Fruit fly (Drosophila melanogaster) whole organism, embryonic: ENCODE results near the gene Plc21C.
A peak's percentile ranks its signal among the peaks of the same experiment; 100 is the strongest.

Experiments
- Aef1 ChIP-seq: fragments of 200-800 bp; sonication (Bioruptor generic); IDR thresholded peaks from 3 replicates; pipeline ENCODE4 v1.3.6; 2022; ENCODE audit warnings: missing biosample characterization, missing genetic modification characterization
- Antp ChIP-seq: fragments of 200-800 bp; sonication (Bioruptor generic); optimal IDR thresholded peaks from 3 replicates; lab custom pipeline; 2016; ENCODE audit warnings: missing biosample characterization, missing genetic modification characterization
- Awh ChIP-seq: fragments of 200-800 bp; sonication (Bioruptor generic); IDR thresholded peaks from 2 replicates; pipeline ENCODE4, ENCODE4 v1.3.6; 2022; ENCODE audit warnings: missing biosample characterization, missing genetic modification characterization
- Bdp1 ChIP-seq: fragments of 200-800 bp; sonication (Bioruptor generic); optimal IDR thresholded peaks from 3 replicates; lab custom pipeline; 2016; ENCODE audit warnings: missing biosample characterization, missing genetic modification characterization
- CG10147 ChIP-seq: fragments of 200-800 bp; sonication (Bioruptor generic); optimal IDR thresholded peaks from 2 replicates; lab custom pipeline; 2019; ENCODE audit warnings: missing biosample characterization, mild to moderate bottlenecking, missing genetic modification characterization, moderate library complexity
- CG10979 ChIP-seq: fragments of 200-800 bp; sonication (Bioruptor generic); optimal IDR thresholded peaks from 2 replicates; lab custom pipeline; 2018; ENCODE audit warnings: missing biosample characterization, mild to moderate bottlenecking, missing genetic modification characterization, moderate library complexity
- CG11504 ChIP-seq: fragments of 200-800 bp; sonication (Bioruptor generic); optimal IDR thresholded peaks from 3 replicates; lab custom pipeline; 2019; ENCODE audit warnings: missing biosample characterization, mild to moderate bottlenecking, missing genetic modification characterization, moderate library complexity
- CG18599 ChIP-seq: fragments of 200-800 bp; sonication (Bioruptor generic); optimal IDR thresholded peaks from 3 replicates; lab custom pipeline; 2017; ENCODE audit warnings: missing biosample characterization, missing genetic modification characterization, mild to moderate bottlenecking, moderate library complexity, missing genetic modification reagents
- CG18619 ChIP-seq: fragments of 200-800 bp; sonication (Bioruptor generic); optimal IDR thresholded peaks from 3 replicates; lab custom pipeline; 2017; ENCODE audit warnings: missing biosample characterization, mild to moderate bottlenecking, missing genetic modification characterization
- CG2120 ChIP-seq: fragments of 200-800 bp; sonication (Bioruptor generic); optimal IDR thresholded peaks from 3 replicates; lab custom pipeline; 2016; ENCODE audit warnings: missing biosample characterization, missing genetic modification characterization
- CG3847 ChIP-seq: fragments of 200-800 bp; sonication (Bioruptor generic); IDR thresholded peaks from 2 replicates; pipeline ENCODE4 v1.3.6; 2022; ENCODE audit warnings: missing biosample characterization, missing genetic modification characterization
- CG4404 ChIP-seq: fragments of 200-800 bp; sonication (Bioruptor generic); IDR thresholded peaks from 2 replicates; pipeline ENCODE4 v1.3.6; 2022; ENCODE audit warnings: missing biosample characterization, missing genetic modification characterization
- CG5180 ChIP-seq: fragments of 200-800 bp; sonication (Bioruptor generic); optimal IDR thresholded peaks from 3 replicates; lab custom pipeline; 2017; ENCODE audit warnings: missing biosample characterization, missing genetic modification characterization, mild to moderate bottlenecking, moderate library complexity, missing genetic modification reagents
- CG6175 ChIP-seq: fragments of 200-800 bp; sonication (Bioruptor generic); IDR thresholded peaks from 3 replicates; pipeline ENCODE4 v1.3.6; 2022; ENCODE audit warnings: missing biosample characterization, missing genetic modification characterization
- CG7271 ChIP-seq: fragments of 200-800 bp; sonication (Bioruptor generic); optimal IDR thresholded peaks from 2 replicates; lab custom pipeline; 2018; ENCODE audit warnings: missing biosample characterization, mild to moderate bottlenecking, missing genetic modification characterization, moderate library complexity
- CG7786 ChIP-seq: fragments of 200-800 bp; sonication (Bioruptor generic); optimal IDR thresholded peaks from 2 replicates; lab custom pipeline; 2016; ENCODE audit warnings: missing biosample characterization, missing genetic modification characterization
- CG7987 ChIP-seq: fragments of 200-800 bp; sonication (Bioruptor generic); optimal IDR thresholded peaks from 2 replicates; lab custom pipeline; 2018; ENCODE audit warnings: missing biosample characterization, mild to moderate bottlenecking, missing genetic modification characterization, moderate library complexity
- CG8388 ChIP-seq: fragments of 200-800 bp; sonication (Bioruptor generic); optimal IDR thresholded peaks from 2 replicates; lab custom pipeline; 2019; ENCODE audit warnings: missing biosample characterization, mild to moderate bottlenecking, missing genetic modification characterization, moderate library complexity
- CG8765 ChIP-seq: fragments of 200-800 bp; sonication (Bioruptor generic); IDR thresholded peaks from 2 replicates; pipeline ENCODE4 v1.3.6; 2022; ENCODE audit warnings: missing biosample characterization, missing genetic modification characterization
- Dek ChIP-seq: fragments of 200-800 bp; sonication (Bioruptor generic); optimal IDR thresholded peaks from 3 replicates; lab custom pipeline; 2019; ENCODE audit warnings: missing biosample characterization, mild to moderate bottlenecking, missing genetic modification characterization, moderate library complexity
- Eip74EF ChIP-seq, 2 experiments: fragments of 200-800 bp in 1 of 2; fragments of >200 bp in 1 of 2; sonication (Bioruptor generic) in 1 of 2; optimal IDR thresholded peaks; 2 replicates each; lab custom pipeline; 2017 to 2019; ENCODE audit warnings: missing biosample characterization in 2 of 2, missing genetic modification characterization in 2 of 2, mild to moderate bottlenecking in 1 of 2, moderate library complexity in 1 of 2
- HmgZ ChIP-seq: fragments of 200-800 bp; sonication (Bioruptor generic); optimal IDR thresholded peaks from 2 replicates; lab custom pipeline; 2018; ENCODE audit warnings: missing biosample characterization, mild to moderate bottlenecking, missing genetic modification characterization
- Hr51 ChIP-seq, 2 experiments: fragments of 200-800 bp; sonication (Bioruptor generic); optimal IDR thresholded peaks; 2 replicates in 1 of 2; 3 replicates in 1 of 2; lab custom pipeline; 2016 to 2018; ENCODE audit warnings: missing biosample characterization in 2 of 2, missing genetic modification characterization in 2 of 2, mild to moderate bottlenecking in 1 of 2, moderate library complexity in 1 of 2
- Med ChIP-seq: fragments of 200-800 bp; sonication (Bioruptor generic); peaks from one replicate; lab custom pipeline; 2016; ENCODE audit warnings: missing biosample characterization, missing genetic modification characterization, mild to moderate bottlenecking, inconsistent platforms, moderate library complexity
- NFAT ChIP-seq: fragments of 200-800 bp; sonication (Bioruptor generic); IDR thresholded peaks from 2 replicates; pipeline ENCODE4 v1.3.6; 2022; ENCODE audit warnings: missing biosample characterization, missing genetic modification characterization
- Nf-YB ChIP-seq: fragments of 200-800 bp; sonication (Bioruptor generic); optimal IDR thresholded peaks from 3 replicates; lab custom pipeline; 2019; ENCODE audit warnings: missing biosample characterization, mild to moderate bottlenecking, missing genetic modification characterization, moderate library complexity
- Ravus ChIP-seq: fragments of 200-800 bp; sonication (Bioruptor generic); IDR thresholded peaks from 2 replicates; pipeline ENCODE4 v1.3.6; 2022; ENCODE audit warnings: missing biosample characterization, missing genetic modification characterization
- Rfx ChIP-seq: fragments of 200-800 bp; sonication (Bioruptor generic); IDR thresholded peaks from 2 replicates; pipeline ENCODE4 v1.3.6; 2022; ENCODE audit warnings: missing biosample characterization, missing genetic modification characterization
- Side ChIP-seq: fragments of 200-800 bp; sonication (Bioruptor generic); optimal IDR thresholded peaks from 2 replicates; lab custom pipeline; 2016; ENCODE audit warnings: missing biosample characterization, missing genetic modification characterization
- Sry-δ ChIP-seq: fragments of 200-800 bp; sonication (Bioruptor generic); optimal IDR thresholded peaks from 2 replicates; lab custom pipeline; 2016; ENCODE audit warnings: missing biosample characterization, missing genetic modification characterization
- Ssrp ChIP-seq: fragments of 200-800 bp; sonication (Bioruptor generic); optimal IDR thresholded peaks from 2 replicates; lab custom pipeline; 2018; ENCODE audit warnings: missing biosample characterization, mild to moderate bottlenecking, missing genetic modification characterization, moderate library complexity
- Usf ChIP-seq: fragments of 200-800 bp; sonication (Bioruptor generic); optimal IDR thresholded peaks from 2 replicates; lab custom pipeline; 2017; ENCODE audit warnings: missing genotype, missing biosample characterization, missing genetic modification characterization
- ara ChIP-seq: fragments of 200-800 bp; sonication (Bioruptor generic); IDR thresholded peaks from 2 replicates; pipeline ENCODE4 v1.3.6; 2022; ENCODE audit warnings: missing biosample characterization, missing genetic modification characterization
- ase ChIP-seq: fragments of 200-800 bp; sonication (Bioruptor generic); IDR thresholded peaks from 3 replicates; pipeline ENCODE4 v1.3.6; 2022; ENCODE audit warnings: missing biosample characterization, missing genetic modification characterization
- corto ChIP-seq: fragments of 200-800 bp; sonication (Bioruptor generic); optimal IDR thresholded peaks from 2 replicates; lab custom pipeline; 2016; ENCODE audit warnings: missing biosample characterization, mild to moderate bottlenecking, missing genetic modification characterization, moderate library complexity
- eyg ChIP-seq: fragments of 200-800 bp; sonication (Bioruptor generic); optimal IDR thresholded peaks from 3 replicates; lab custom pipeline; 2016; ENCODE audit warnings: missing biosample characterization, missing genetic modification characterization
- ftz-f1 ChIP-seq: fragments of 200-800 bp; sonication (Bioruptor generic); optimal IDR thresholded peaks from 2 replicates; lab custom pipeline; 2016; ENCODE audit warnings: missing biosample characterization, missing genetic modification characterization
- fu2 ChIP-seq: fragments of 200-800 bp; sonication (Bioruptor generic); optimal IDR thresholded peaks from 2 replicates; lab custom pipeline; 2016; ENCODE audit warnings: missing biosample characterization, missing genetic modification characterization
- hb ChIP-seq: fragments of 200-800 bp; sonication (Bioruptor generic); IDR thresholded peaks from 3 replicates; pipeline ENCODE4 v1.3.6; 2022; ENCODE audit warnings: missing biosample characterization, missing genetic modification characterization; ENCODE audit not compliant: partially characterized antibody
- insv ChIP-seq, 2 experiments: fragments of 200-800 bp; sonication (Bioruptor generic); optimal IDR thresholded peaks; 3 replicates each; lab custom pipeline; 2016 to 2018; ENCODE audit warnings: missing biosample characterization in 2 of 2, missing genetic modification characterization in 2 of 2
- kni ChIP-seq: fragments of 200-800 bp; sonication (Bioruptor generic); optimal IDR thresholded peaks from 3 replicates; lab custom pipeline; 2017; ENCODE audit warnings: mild to moderate bottlenecking, missing biosample characterization, missing genetic modification reagents, missing genetic modification characterization
- lola ChIP-seq, 3 experiments: fragments of >200 bp in 2 of 3; fragments of 200-800 bp in 1 of 3; sonication (Bioruptor generic) in 1 of 3; optimal IDR thresholded peaks; 2 replicates each; lab custom pipeline; 2017 to 2019; ENCODE audit warnings: missing biosample characterization in 3 of 3, missing genetic modification characterization in 3 of 3, mild to moderate bottlenecking in 1 of 3, moderate library complexity in 1 of 3
- lov ChIP-seq, 2 experiments: fragments of 200-800 bp in 1 of 2; fragments of >200 bp in 1 of 2; sonication (Bioruptor generic) in 1 of 2; IDR thresholded peaks in 1 of 2; optimal IDR thresholded peaks in 1 of 2; 2 replicates in 1 of 2; 3 replicates in 1 of 2; pipeline versions ENCODE4 v1.3.6 to Lab custom; 2017 to 2022; ENCODE audit warnings: missing biosample characterization in 1 of 2, missing genetic modification characterization in 1 of 2
- nerfin-1 ChIP-seq: fragments of 200-800 bp; sonication (Bioruptor generic); optimal IDR thresholded peaks from 3 replicates; lab custom pipeline; 2019; ENCODE audit warnings: missing biosample characterization, mild to moderate bottlenecking, missing genetic modification characterization, moderate library complexity
- sens ChIP-seq: fragments of 200-800 bp; sonication (Bioruptor generic); peaks from one replicate; lab custom pipeline; 2016; ENCODE audit warnings: missing biosample characterization, missing genetic modification characterization
- sisA ChIP-seq: fragments of 200-800 bp; sonication (Bioruptor generic); IDR thresholded peaks from 2 replicates; pipeline ENCODE4 v1.3.6; 2022; ENCODE audit warnings: missing biosample characterization, missing genetic modification characterization
- sr ChIP-seq: fragments of 200-800 bp; sonication (Bioruptor generic); IDR thresholded peaks from 3 replicates; pipeline ENCODE4 v1.3.6; 2022; ENCODE audit warnings: missing biosample characterization, missing genetic modification characterization
- usp ChIP-seq: fragments of >200 bp; optimal IDR thresholded peaks from 2 replicates; lab custom pipeline; 2017; ENCODE audit warnings: missing biosample characterization, missing genetic modification characterization
- vvl ChIP-seq: fragments of 200-800 bp; sonication (Bioruptor generic); IDR thresholded peaks from 2 replicates; pipeline ENCODE4 v1.3.6; 2022; ENCODE audit warnings: missing biosample characterization, missing genetic modification characterization
- zen ChIP-seq: fragments of 200-800 bp; sonication (Bioruptor generic); optimal IDR thresholded peaks from 3 replicates; lab custom pipeline; 2018; ENCODE audit warnings: missing biosample characterization, mild to moderate bottlenecking, missing genetic modification characterization, moderate library complexity

Plc21C gene

DNA sequence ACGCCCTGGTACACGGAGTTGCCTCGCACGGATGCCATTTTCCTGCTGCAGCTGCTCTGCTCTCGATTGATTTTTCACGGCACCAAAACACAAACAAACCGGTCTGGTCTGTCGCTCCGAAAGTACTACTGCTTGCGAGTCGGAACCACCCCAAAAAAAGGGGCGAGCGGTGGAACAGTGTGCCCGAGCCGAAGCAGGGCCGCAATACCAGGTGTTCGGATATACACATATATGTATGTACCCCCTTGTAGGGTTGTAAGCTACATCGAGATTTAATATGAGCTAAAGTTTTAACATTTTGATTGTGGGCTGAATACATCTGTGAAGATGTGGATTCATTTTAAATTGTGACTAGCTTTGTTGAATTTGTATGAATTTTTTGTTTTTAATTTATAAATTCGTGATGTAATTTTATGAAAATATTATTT, 20.1 kb upstream of the Plc21C start (continued):
- TF ChIP-seq CG7786 (GFP tag; lab: Kevin White, UChicago) (peak; percentile 29), Aef1 (GFP tag; lab: Robert Waterston, UW) (no peak), hb (GFP tag; lab: Robert Waterston, UW) (no peak), Sry-δ (GFP tag; lab: Kevin White, UChicago) (peak; percentile 54), Ssrp (tag; lab: Kevin White, UChicago) (no peak), Ravus (no peak), CG5180 (GFP tag; lab: Kevin White, UChicago) (peak; percentile 69), CG4404 (no peak), CG10979 (tag; lab: Kevin White, UChicago) (peak; percentile 33), sens (GFP tag; lab: Kevin White, UChicago) (peak; percentile 84), eyg (peak; percentile 7), Med (GFP tag; lab: Kevin White, UChicago) (peak; percentile 94), lov (optimal IDR thresholded peaks at IDR 0.05; lab: Kevin White, UChicago) (no peak), lov (GFP tag; IDR thresholded peaks at IDR 0.05; lab: Robert Waterston, UW) (0 out of 3 replicates have a peak, but pooled peaks have one; percentile 47), Nf-YB (GFP tag; lab: Kevin White, UChicago) (peak; percentile 44), CG7271 (tag; lab: Kevin White, UChicago) (no peak), ftz-f1 (GFP tag; lab: Kevin White, UChicago) (peak; percentile 64), Eip74EF (GFP tag; optimal IDR thresholded peaks at IDR 0.05; lab: Kevin White, UChicago) (peak in 1 of 2 experiments; percentile 15), kni (no peak), CG11504 (tag; lab: Kevin White, UChicago) (peak; percentile 70), vvl (GFP tag; lab: Robert Waterston, UW) (peak; percentile 75), NFAT (GFP tag; lab: Robert Waterston, UW) (peak; percentile 50; the same call in 1 of the 2 replicates), CG8765 (no peak), fu2 (GFP tag; lab: Kevin White, UChicago) (peak; percentile 21), corto (GFP tag; lab: Kevin White, UChicago) (no peak), CG2120 (peak; percentile 71), Hr51 (GFP tag; optimal IDR thresholded peaks at IDR 0.05; lab: Kevin White, UChicago) (peak; percentile 47 to 56), CG8388 (GFP tag; lab: Kevin White, UChicago) (peak; percentile 31), HmgZ (tag; lab: Kevin White, UChicago) (peak; percentile 66), usp (no peak), CG18599 (GFP tag; lab: Kevin White, UChicago) (peak; percentile 70), sr (GFP tag; lab: Robert Waterston, UW) (peak; percentile 31; the same call in 1 of the 3 replicates), CG7987 (GFP tag; lab: Kevin White, UChicago) (peak; percentile 54), CG10147 (GFP tag; lab: Kevin White, UChicago) (peak; percentile 53), zen (tag; lab: Kevin White, UChicago) (peak; percentile 12), insv (GFP tag; optimal IDR thresholded peaks at IDR 0.05; lab: Kevin White, UChicago) (no peak), ara (no peak), CG3847 (peak; percentile 52), Usf (no peak), nerfin-1 (tag; lab: Kevin White, UChicago) (peak; percentile 22), Bdp1 (GFP tag; lab: Kevin White, UChicago) (peak; percentile 38), CG6175 (no peak), lola (GFP tag; optimal IDR thresholded peaks at IDR 0.05; lab: Kevin White, UChicago) (peak in 1 of 3 experiments; percentile 36), Dek (tag; lab: Kevin White, UChicago) (peak; percentile 63), Rfx (GFP tag; lab: Robert Waterston, UW) (peak; percentile 75), Awh (GFP tag; lab: Robert Waterston, UW) (peak; percentile 53), sisA (GFP tag; lab: Robert Waterston, UW) (no peak), Side (GFP tag; lab: Kevin White, UChicago) (peak; percentile 26), Antp (GFP tag; lab: Kevin White, UChicago) (peak; percentile 45), ase (GFP tag; lab: Robert Waterston, UW) (no peak), CG18619 (peak; percentile 13)
